Worm (Caenorhabditis elegans) whole organism, young adult: ENCODE results near the gene F44E2.9.

Source experiments
- B0261.1 ChIP-seq: sonication (generic microtip); optimal IDR thresholded peaks from 2 replicates; lab custom pipeline; 2016; ENCODE audit warnings: mild to moderate bottlenecking, missing genetic modification characterization, moderate library complexity, missing compliant biosample characterization
- B0336.3 ChIP-seq: fragments of 200-800 bp; sonication (Bioruptor generic); IDR thresholded peaks from 2 replicates; pipeline ENCODE4 v1.3.6; 2022; ENCODE audit warnings: missing genetic modification characterization, missing compliant biosample characterization
- F39B2.1 ChIP-seq: fragments of 200-800 bp; sonication (Bioruptor generic); IDR thresholded peaks from 2 replicates; pipeline ENCODE4 v1.3.6; 2022; ENCODE audit warnings: missing genetic modification reagents, missing genetic modification characterization, missing compliant biosample characterization
- F49E8.2 ChIP-seq: sonication (generic microtip); optimal IDR thresholded peaks from 3 replicates; lab custom pipeline; 2017; ENCODE audit warnings: missing genetic modification characterization, mild to moderate bottlenecking, missing compliant biosample characterization, antibody characterized with exemption, moderate library complexity; ENCODE audit not compliant: insufficient read depth
- Y56A3A.18 ChIP-seq: fragments of 200-800 bp; sonication (Bioruptor generic); IDR thresholded peaks from 2 replicates; pipeline ENCODE4 v1.3.6; 2022; ENCODE audit warnings: missing genetic modification reagents, missing genetic modification characterization, missing compliant biosample characterization
- Y67H2A.10 ChIP-seq: fragments of 200-800 bp; sonication (Bioruptor generic); conservative IDR thresholded peaks from 2 replicates; pipeline ENCODE4 v1.3.6; 2022; ENCODE audit warnings: missing genetic modification reagents, missing genetic modification characterization, missing compliant biosample characterization
- Y95B8A.8 ChIP-seq: fragments of 200-800 bp; sonication (Bioruptor generic); IDR thresholded peaks from 2 replicates; pipeline ENCODE4 v1.3.6; 2022; ENCODE audit warnings: missing genetic modification reagents, missing genetic modification characterization, missing compliant biosample characterization
- ZK185.1 ChIP-seq: sonication (generic microtip); optimal IDR thresholded peaks from 2 replicates; lab custom pipeline; 2016; ENCODE audit warnings: mild to moderate bottlenecking, missing genetic modification characterization, missing compliant biosample characterization; ENCODE audit not compliant: poor library complexity, severe bottlenecking
- ama-1 ChIP-seq, 3 experiments: fragments of 150-350 bp in 1 of 3; sonication (generic microtip) in 2 of 3; optimal IDR thresholded peaks; 2 replicates each; lab custom pipeline; 2014 to 2018; ENCODE audit warnings: missing biosample characterization in 2 of 3, missing genetic modification characterization in 2 of 3, missing genetic modification reagents in 2 of 3
- aptf-3 ChIP-seq: fragments of 200-800 bp; sonication (Bioruptor generic); IDR thresholded peaks from 2 replicates; pipeline ENCODE4 v1.3.6; 2022; ENCODE audit warnings: missing genetic modification characterization, missing compliant biosample characterization
- athp-1 ChIP-seq: sonication (generic microtip); optimal IDR thresholded peaks from 2 replicates; lab custom pipeline; 2017; ENCODE audit warnings: mild to moderate bottlenecking, missing genetic modification characterization, missing compliant biosample characterization
- attf-6 ChIP-seq: fragments of 200-800 bp; sonication (Bioruptor generic); IDR thresholded peaks from 2 replicates; pipeline ENCODE4 v1.3.6; 2022; ENCODE audit warnings: missing genetic modification reagents, missing genetic modification characterization, missing compliant biosample characterization
- bed-2 ChIP-seq: fragments of 200-800 bp; sonication (Bioruptor generic); IDR thresholded peaks from 2 replicates; pipeline ENCODE4 v1.3.6; 2022; ENCODE audit warnings: missing genetic modification reagents, missing genetic modification characterization, missing compliant biosample characterization
- cebp-1 ChIP-seq, 2 experiments: fragments of 200-800 bp in 1 of 2; sonication (Bioruptor generic) in 1 of 2; sonication (generic microtip) in 1 of 2; IDR thresholded peaks in 1 of 2; optimal IDR thresholded peaks in 1 of 2; 2 replicates each; pipeline versions ENCODE4 v1.3.6 to Lab custom; 2017 to 2022; ENCODE audit warnings: missing compliant biosample characterization in 2 of 2, missing genetic modification characterization in 2 of 2, mild to moderate bottlenecking in 1 of 2, missing genetic modification reagents in 1 of 2, moderate library complexity in 1 of 2
- ceh-58 ChIP-seq: fragments of 200-800 bp; sonication (Bioruptor generic); IDR thresholded peaks from 2 replicates; pipeline ENCODE4 v1.3.6; 2022; ENCODE audit warnings: missing genetic modification characterization, missing compliant biosample characterization
- chd-7 ChIP-seq: sonication (generic microtip); optimal IDR thresholded peaks from 2 replicates; lab custom pipeline; 2016; ENCODE audit warnings: mild to moderate bottlenecking, missing genetic modification characterization, moderate library complexity, missing compliant biosample characterization
- die-1 ChIP-seq: sonication (generic microtip); optimal IDR thresholded peaks from 2 replicates; lab custom pipeline; 2016; ENCODE audit warnings: missing genotype, mild to moderate bottlenecking, missing genetic modification characterization, missing compliant biosample characterization
- dpl-1 ChIP-seq: fragments of 150-350 bp; optimal IDR thresholded peaks from 2 replicates; lab custom pipeline; 2014; ENCODE audit warnings: missing biosample characterization, missing genetic modification reagents, missing genetic modification characterization
- efl-1 ChIP-seq: fragments of 150-350 bp; optimal IDR thresholded peaks from 2 replicates; lab custom pipeline; 2014; ENCODE audit warnings: missing biosample characterization, missing genetic modification reagents, missing genetic modification characterization
- egl-44 ChIP-seq: fragments of 200-800 bp; sonication (Bioruptor generic); IDR thresholded peaks from 2 replicates; pipeline ENCODE4 v1.3.6; 2022; ENCODE audit warnings: missing genetic modification reagents, missing genetic modification characterization, missing compliant biosample characterization
- egrh-3 ChIP-seq: fragments of 200-800 bp; sonication (Bioruptor generic); IDR thresholded peaks from 2 replicates; pipeline ENCODE4 v1.3.6; 2022; ENCODE audit warnings: missing genetic modification reagents, missing genetic modification characterization, missing compliant biosample characterization
- fkh-3 ChIP-seq: sonication (generic microtip); optimal IDR thresholded peaks from 2 replicates; lab custom pipeline; 2016; ENCODE audit warnings: mild to moderate bottlenecking, missing genetic modification characterization, missing compliant biosample characterization
- lag-1 ChIP-seq: fragments of 200-800 bp; sonication (Bioruptor generic); IDR thresholded peaks from 2 replicates; pipeline ENCODE4 v1.3.6; 2022; ENCODE audit warnings: missing genetic modification reagents, missing genetic modification characterization, missing compliant biosample characterization
- lsy-27 ChIP-seq: sonication (generic microtip); optimal IDR thresholded peaks from 2 replicates; lab custom pipeline; 2017; ENCODE audit warnings: missing genetic modification characterization, mild to moderate bottlenecking, missing compliant biosample characterization, antibody characterized with exemption, missing genotype, borderline replicate concordance; ENCODE audit not compliant: insufficient read depth
- mcd-1 ChIP-seq: fragments of 200-800 bp; sonication (Bioruptor generic); IDR thresholded peaks from 2 replicates; pipeline ENCODE4 v1.3.6; 2022; ENCODE audit warnings: missing genetic modification reagents, missing genetic modification characterization, missing compliant biosample characterization
- mel-28 ChIP-seq: sonication (generic microtip); optimal IDR thresholded peaks from 2 replicates; lab custom pipeline; 2016; ENCODE audit warnings: borderline replicate concordance, mild to moderate bottlenecking, missing genetic modification characterization, missing compliant biosample characterization
- nfya-1 ChIP-seq: sonication (generic microtip); optimal IDR thresholded peaks from 2 replicates; lab custom pipeline; 2017; ENCODE audit warnings: antibody characterized with exemption, missing compliant biosample characterization, missing genetic modification characterization, borderline replicate concordance; ENCODE audit not compliant: insufficient read depth
- nfyb-1 ChIP-seq: fragments of 200-800 bp; sonication (Bioruptor generic); IDR thresholded peaks from 2 replicates; pipeline ENCODE4 v1.3.6; 2022; ENCODE audit warnings: missing genetic modification reagents, missing genetic modification characterization, missing compliant biosample characterization
- nhr-179 ChIP-seq: sonication (generic microtip); optimal IDR thresholded peaks from 2 replicates; lab custom pipeline; 2016; ENCODE audit warnings: mild to moderate bottlenecking, missing genetic modification characterization, missing compliant biosample characterization
- pbrm-1 ChIP-seq: fragments of 200-800 bp; sonication (Bioruptor generic); IDR thresholded peaks from 2 replicates; pipeline ENCODE4 v1.3.6; 2022; ENCODE audit warnings: missing genetic modification reagents, missing genetic modification characterization, missing compliant biosample characterization
- pha-4 ChIP-seq: fragments of 150-350 bp; sonication (generic microtip); optimal IDR thresholded peaks from 2 replicates; lab custom pipeline; 2014; ENCODE audit warnings: missing biosample characterization, missing genetic modification reagents, missing genetic modification characterization
- rcor-1 ChIP-seq: fragments of 200-800 bp; sonication (Bioruptor generic); IDR thresholded peaks from 2 replicates; pipeline ENCODE4 v1.3.6; 2022; ENCODE audit warnings: missing genetic modification reagents, missing genetic modification characterization, missing compliant biosample characterization
- rec-8 ChIP-seq, 2 experiments: sonication (generic microtip); optimal IDR thresholded peaks; 2 replicates each; lab custom pipeline; 2016; ENCODE audit warnings: mild to moderate bottlenecking in 2 of 2, missing genetic modification characterization in 2 of 2, missing genetic modification reagents in 2 of 2, missing genotype in 2 of 2, missing biosample characterization in 1 of 2, missing compliant biosample characterization in 1 of 2, moderate library complexity in 1 of 2
- snpc-1.1 ChIP-seq: sonication (generic microtip); optimal IDR thresholded peaks from 2 replicates; lab custom pipeline; 2017; ENCODE audit warnings: missing genetic modification characterization, mild to moderate bottlenecking, missing compliant biosample characterization, antibody characterized with exemption, moderate library complexity, missing genotype, missing genetic modification reagents; ENCODE audit not compliant: insufficient read depth
- snpc-4 ChIP-seq, 5 experiments: fragments of 150-350 bp in 1 of 5; sonication (generic microtip) in 4 of 5; optimal IDR thresholded peaks; 2 replicates each; lab custom pipeline; 2014 to 2018; ENCODE audit warnings: missing genetic modification characterization in 5 of 5, missing biosample characterization in 3 of 5, antibody characterized with exemption in 2 of 5, mild to moderate bottlenecking in 2 of 5, missing compliant biosample characterization in 2 of 5, missing genotype in 2 of 5, moderate library complexity in 2 of 5, missing genetic modification reagents in 1 of 5
- sptf-2 ChIP-seq: fragments of 200-800 bp; sonication (Bioruptor generic); optimal IDR thresholded peaks from 2 replicates; lab custom pipeline; 2018; ENCODE audit warnings: mild to moderate bottlenecking, missing genetic modification characterization, missing compliant biosample characterization
- tbp1 ChIP-seq: fragments of 200-800 bp; sonication (Bioruptor generic); optimal IDR thresholded peaks from 2 replicates; lab custom pipeline; 2018; ENCODE audit warnings: mild to moderate bottlenecking, missing genetic modification characterization, missing compliant biosample characterization
- xnd-1 ChIP-seq: sonication (generic microtip); optimal IDR thresholded peaks from 2 replicates; lab custom pipeline; 2016; ENCODE audit warnings: missing genotype, missing genetic modification reagents, missing genetic modification characterization, missing compliant biosample characterization
- zfh-2 ChIP-seq: fragments of 200-800 bp; sonication (Bioruptor generic); conservative IDR thresholded peaks from 2 replicates; pipeline ENCODE4 v1.3.6; 2022; ENCODE audit warnings: missing genetic modification reagents, missing genetic modification characterization, missing compliant biosample characterization
- zim-3 ChIP-seq: sonication (generic microtip); optimal IDR thresholded peaks from 2 replicates; lab custom pipeline; 2017; ENCODE audit warnings: mild to moderate bottlenecking, missing genetic modification characterization, moderate library complexity, missing compliant biosample characterization
- ztf-22 ChIP-seq: fragments of 200-800 bp; sonication (Bioruptor generic); optimal IDR thresholded peaks from 2 replicates; lab custom pipeline; 2018; ENCODE audit warnings: mild to moderate bottlenecking, missing genetic modification characterization, moderate library complexity, missing compliant biosample characterization
- ztf-6 ChIP-seq: fragments of 200-800 bp; sonication (Bioruptor generic); IDR thresholded peaks from 2 replicates; pipeline ENCODE4 v1.3.6; 2022; ENCODE audit warnings: missing genetic modification reagents, missing genetic modification characterization, missing compliant biosample characterization

F44E2.9 gene

ce11 chrIII:8888956-8889355 lies 38.6 kb upstream of the F44E2.9 start, which contains the start of gene ZK637.14 (continued):
- TF ChIP-seq zim-3 (tag; lab: Kevin White, UChicago): no peak
- TF ChIP-seq, all 124 proteins: peak for 8

ce11 chrIII:8887184-8887801 lies 37.0 kb upstream of the F44E2.9 start, which contains the start of gene famh-136:
famh-136 (plus strand) TSS chrIII:8887751.
- no peak for TF ChIP-seq attf-6 (GFP tag; lab: Robert Waterston, UW)
- peak; percentile 30; the same call in 1 of the 2 replicates for TF ChIP-seq Y56A3A.18 (GFP tag; lab: Robert Waterston, UW)
- no peak for TF ChIP-seq zfh-2 (GFP tag; lab: Robert Waterston, UW)
- TF ChIP-seq dpl-1 (GFP tag; lab: Kevin White, UChicago): peak; percentile 62
- peak; percentile 62 for TF ChIP-seq efl-1
- TF ChIP-seq zim-3 (tag; lab: Kevin White, UChicago): no peak
- TF ChIP-seq Y95B8A.8 (GFP tag; lab: Robert Waterston, UW): peak; percentile 75
- peak; percentile 72 for TF ChIP-seq rcor-1 (GFP tag; lab: Robert Waterston, UW)
- TF ChIP-seq tbp1 (GFP tag; lab: Kevin White, UChicago): peak; percentile 66
- no peak for TF ChIP-seq mel-28
- TF ChIP-seq aptf-3 (GFP tag; lab: Robert Waterston, UW): no peak
- TF ChIP-seq nfyb-1: peak; percentile 80
- peak; percentile 51 for TF ChIP-seq snpc-1.1 (tag; lab: Kevin White, UChicago)
- no peak for TF ChIP-seq rec-8 (tag; optimal IDR thresholded peaks at IDR 0.05; lab: Kevin White, UChicago)
- TF ChIP-seq xnd-1: peak; percentile 58
- no peak for TF ChIP-seq nhr-179 (tag; lab: Kevin White, UChicago)
- peak; percentile 36; the same call in 1 of the 2 replicates for TF ChIP-seq cebp-1 (GFP tag; IDR thresholded peaks at IDR 0.05; lab: Robert Waterston, UW)
- TF ChIP-seq cebp-1 (tag; optimal IDR thresholded peaks at IDR 0.05; lab: Kevin White, UChicago): peak; percentile 90
- TF ChIP-seq sptf-2: no peak
- TF ChIP-seq nfya-1 (tag; lab: Kevin White, UChicago): no peak
- peak; percentile 34 for TF ChIP-seq pha-4 (tag; lab: Kevin White, UChicago)
- no peak for TF ChIP-seq ceh-58 (GFP tag; lab: Robert Waterston, UW)
- TF ChIP-seq Y67H2A.10 (GFP tag; lab: Robert Waterston, UW): 0 out of 2 replicates have a peak, but pooled peaks have one; percentile 20
- no peak for TF ChIP-seq ztf-22 (GFP tag; lab: Kevin White, UChicago)
- TF ChIP-seq ZK185.1 (tag; lab: Kevin White, UChicago): peak; percentile 46
- peak; percentile 12 for TF ChIP-seq athp-1 (tag; lab: Kevin White, UChicago)
- TF ChIP-seq snpc-4 (GFP tag; optimal IDR thresholded peaks at IDR 0.05; lab: Kevin White, UChicago): peak; percentile 53
- peak; percentile 50 to 74 (median 64) for TF ChIP-seq snpc-4 (tag; optimal IDR thresholded peaks at IDR 0.05; lab: Kevin White, UChicago)
- TF ChIP-seq egl-44 (GFP tag; lab: Robert Waterston, UW): peak; percentile 76; the same call in 1 of the 2 replicates
- no peak for TF ChIP-seq lag-1 (GFP tag; lab: Robert Waterston, UW)
- TF ChIP-seq chd-7: no peak
- TF ChIP-seq pbrm-1 (GFP tag; lab: Robert Waterston, UW): peak; percentile 87; the same call in 1 of the 2 replicates
- no peak for TF ChIP-seq ama-1 (optimal IDR thresholded peaks at IDR 0.05; lab: Kevin White, UChicago)
- TF ChIP-seq ama-1 (GFP tag; optimal IDR thresholded peaks at IDR 0.05; lab: Kevin White, UChicago): no peak
- TF ChIP-seq mcd-1: peak; percentile 86
- no peak for TF ChIP-seq bed-2 (GFP tag; lab: Robert Waterston, UW)
- no peak for TF ChIP-seq B0261.1 (tag; lab: Kevin White, UChicago)
- TF ChIP-seq fkh-3 (tag; lab: Kevin White, UChicago): no peak
- no peak for TF ChIP-seq lsy-27 (tag; lab: Kevin White, UChicago)
- TF ChIP-seq egrh-3: no peak
- TF ChIP-seq B0336.3: peak; percentile 82
- peak; percentile 13 for TF ChIP-seq die-1 (tag; lab: Kevin White, UChicago)
- TF ChIP-seq ztf-6: no peak
- peak; percentile 55; the same call in 1 of the 2 replicates for TF ChIP-seq F39B2.1 (GFP tag; lab: Robert Waterston, UW)
- no peak for TF ChIP-seq F49E8.2 (tag; lab: Kevin White, UChicago)
